Worm (Caenorhabditis elegans) whole organism, L4 larva: ENCODE measurements around the gene F20D12.7.

Source experiments
- D1046.2 ChIP-seq: fragments of 200-800 bp; sonication (Bioruptor generic); IDR thresholded peaks from 2 replicates; pipeline ENCODE4 v1.3.6; 2022; ENCODE audit warnings: missing genetic modification characterization, missing compliant biosample characterization
- F37D6.2 ChIP-seq: sonication (generic microtip); optimal IDR thresholded peaks from 2 replicates; lab custom pipeline; 2016; ENCODE audit warnings: mild to moderate bottlenecking, missing genetic modification characterization, missing compliant biosample characterization
- F49E8.2 ChIP-seq: sonication (generic microtip); optimal IDR thresholded peaks from 2 replicates; lab custom pipeline; 2016; ENCODE audit warnings: missing compliant biosample characterization, mild to moderate bottlenecking, missing genetic modification characterization, borderline replicate concordance
- R02D3.7 ChIP-seq: fragments of 150-350 bp; sonication (generic microtip); optimal IDR thresholded peaks from 3 replicates; lab custom pipeline; 2014; ENCODE audit warnings: missing biosample characterization, missing genetic modification characterization
- T20F7.1 ChIP-seq: fragments of 200-800 bp; sonication (Bioruptor generic); optimal IDR thresholded peaks from 2 replicates; lab custom pipeline; 2018; ENCODE audit warnings: mild to moderate bottlenecking, missing genetic modification characterization, missing compliant biosample characterization
- Y105C5A.15 ChIP-seq: fragments of 200-800 bp; sonication (Bioruptor generic); IDR thresholded peaks from 2 replicates; pipeline ENCODE4 v1.3.6; 2022; ENCODE audit warnings: missing genetic modification characterization, missing compliant biosample characterization
- Y75B8A.6 ChIP-seq: fragments of 200-800 bp; sonication (Bioruptor generic); IDR thresholded peaks from 2 replicates; pipeline ENCODE4 v1.3.6; 2022; ENCODE audit warnings: missing genetic modification reagents, missing genetic modification characterization, missing compliant biosample characterization
- aly-2 ChIP-seq: sonication (generic microtip); optimal IDR thresholded peaks from 2 replicates; lab custom pipeline; 2018; ENCODE audit warnings: missing biosample characterization, missing genetic modification characterization
- arid-1 ChIP-seq: fragments of 200-800 bp; sonication (Bioruptor generic); conservative IDR thresholded peaks from 2 replicates; pipeline ENCODE4 v1.3.6; 2022; ENCODE audit warnings: missing genetic modification reagents, missing genetic modification characterization, missing compliant biosample characterization
- ceh-20 ChIP-seq: fragments of 200-800 bp; sonication (Bioruptor generic); IDR thresholded peaks from 2 replicates; pipeline ENCODE4 v1.3.6; 2022; ENCODE audit warnings: missing genetic modification reagents, missing genetic modification characterization, missing compliant biosample characterization
- cey-2 ChIP-seq: sonication (generic microtip); optimal IDR thresholded peaks from 3 replicates; lab custom pipeline; 2017; ENCODE audit warnings: missing genetic modification characterization, mild to moderate bottlenecking, missing compliant biosample characterization, antibody characterized with exemption, borderline replicate concordance; ENCODE audit not compliant: insufficient read depth
- ctbp-1 ChIP-seq: fragments of 200-800 bp; sonication (Bioruptor generic); IDR thresholded peaks from 2 replicates; pipeline ENCODE4 v1.3.6; 2022; ENCODE audit warnings: missing genetic modification reagents, missing genetic modification characterization, missing compliant biosample characterization
- daf-16 ChIP-seq, 3 experiments: sonication (generic microtip); optimal IDR thresholded peaks; 2 replicates each; lab custom pipeline; 2016 to 2017; ENCODE audit warnings: missing genetic modification characterization in 3 of 3, missing genetic modification reagents in 3 of 3, mild to moderate bottlenecking in 2 of 3, missing compliant biosample characterization in 2 of 3, missing biosample characterization in 1 of 3, moderate library complexity in 1 of 3
- daf-19 ChIP-seq: fragments of 200-800 bp; sonication (Bioruptor generic); conservative IDR thresholded peaks from 2 replicates; pipeline ENCODE4 v1.3.6; 2022; ENCODE audit warnings: missing genetic modification characterization, missing compliant biosample characterization
- dmd-6 ChIP-seq: fragments of 200-800 bp; sonication (Bioruptor generic); IDR thresholded peaks from 2 replicates; pipeline ENCODE4 v1.3.6; 2022; ENCODE audit warnings: missing genetic modification reagents, missing genetic modification characterization, missing compliant biosample characterization
- dmd-9 ChIP-seq: fragments of 200-800 bp; sonication (Bioruptor generic); IDR thresholded peaks from 2 replicates; pipeline ENCODE4 v1.3.6; 2022; ENCODE audit warnings: missing genetic modification reagents, missing genetic modification characterization, missing compliant biosample characterization
- dpl-1 ChIP-seq: fragments of 150-350 bp; optimal IDR thresholded peaks from 2 replicates; lab custom pipeline; 2014; ENCODE audit warnings: missing biosample characterization, missing genetic modification reagents, missing genetic modification characterization
- dve-1 ChIP-seq: sonication (generic microtip); optimal IDR thresholded peaks from 2 replicates; lab custom pipeline; 2017; ENCODE audit warnings: antibody characterized with exemption, mild to moderate bottlenecking, missing genetic modification characterization, missing compliant biosample characterization; ENCODE audit not compliant: insufficient read depth
- hif-1 ChIP-seq, 2 experiments: sonication (generic microtip); optimal IDR thresholded peaks; 2 replicates each; lab custom pipeline; 2016 to 2017; ENCODE audit warnings: missing compliant biosample characterization in 2 of 2, missing genetic modification characterization in 2 of 2, missing genetic modification reagents in 2 of 2, missing genotype in 2 of 2, mild to moderate bottlenecking in 1 of 2
- hlh-30 ChIP-seq: sonication (generic microtip); optimal IDR thresholded peaks from 2 replicates; lab custom pipeline; 2017; ENCODE audit warnings: antibody characterized with exemption, mild to moderate bottlenecking, missing genetic modification characterization, missing compliant biosample characterization; ENCODE audit not compliant: insufficient read depth
- lin-1 ChIP-seq: fragments of 200-800 bp; sonication (Bioruptor generic); IDR thresholded peaks from 2 replicates; pipeline ENCODE4 v1.3.6; 2022; ENCODE audit warnings: missing genetic modification reagents, missing genetic modification characterization, missing compliant biosample characterization
- lin-13 ChIP-seq: fragments of 150-350 bp; optimal IDR thresholded peaks from 2 replicates; lab custom pipeline; 2014; ENCODE audit warnings: missing biosample characterization, missing genetic modification reagents, missing genetic modification characterization
- lin-29 ChIP-seq: fragments of 200-800 bp; sonication (Bioruptor generic); IDR thresholded peaks from 2 replicates; pipeline ENCODE4 v1.3.6; 2022; ENCODE audit warnings: missing genetic modification reagents, missing genetic modification characterization, missing compliant biosample characterization
- lin-38 ChIP-seq: fragments of 200-800 bp; sonication (Bioruptor generic); IDR thresholded peaks from 2 replicates; pipeline ENCODE4 v1.3.6; 2022; ENCODE audit warnings: missing genetic modification reagents, missing genetic modification characterization, missing compliant biosample characterization
- lir-3 ChIP-seq: sonication (generic microtip); optimal IDR thresholded peaks from 2 replicates; lab custom pipeline; 2016; ENCODE audit warnings: mild to moderate bottlenecking, missing genetic modification characterization, missing compliant biosample characterization
- mdl-1 ChIP-seq, 2 experiments: fragments of 150-350 bp in 1 of 2; sonication (generic microtip) in 1 of 2; optimal IDR thresholded peaks; 2 replicates each; lab custom pipeline; 2014 to 2017; ENCODE audit warnings: missing biosample characterization in 2 of 2, missing genetic modification characterization in 2 of 2
- mes-2 ChIP-seq: sonication (generic microtip); optimal IDR thresholded peaks from 2 replicates; lab custom pipeline; 2016; ENCODE audit warnings: missing genotype, mild to moderate bottlenecking, missing genetic modification characterization, missing compliant biosample characterization; ENCODE audit not compliant: poor library complexity, severe bottlenecking
- mxl-2 ChIP-seq: fragments of 200-800 bp; sonication (Bioruptor generic); conservative IDR thresholded peaks from 2 replicates; pipeline ENCODE4 v1.3.6; 2022; ENCODE audit warnings: missing genetic modification reagents, missing genetic modification characterization, missing compliant biosample characterization
- mxl-3 ChIP-seq: fragments of 200-800 bp; sonication (Bioruptor generic); optimal IDR thresholded peaks from 2 replicates; lab custom pipeline; 2018; ENCODE audit warnings: mild to moderate bottlenecking, missing genetic modification characterization, missing compliant biosample characterization
- nhr-102 ChIP-seq: sonication (generic microtip); optimal IDR thresholded peaks from 2 replicates; lab custom pipeline; 2016; ENCODE audit warnings: mild to moderate bottlenecking, missing genetic modification characterization, moderate library complexity, missing compliant biosample characterization
- nhr-11 ChIP-seq: fragments of 150-350 bp; optimal IDR thresholded peaks from 2 replicates; lab custom pipeline; 2014; ENCODE audit warnings: missing biosample characterization, missing genetic modification characterization
- nhr-28 ChIP-seq: fragments of 150-350 bp; optimal IDR thresholded peaks from 2 replicates; lab custom pipeline; 2014; ENCODE audit warnings: missing biosample characterization, missing genetic modification characterization
- nhr-48 ChIP-seq: sonication (generic microtip); optimal IDR thresholded peaks from 2 replicates; lab custom pipeline; 2016; ENCODE audit warnings: mild to moderate bottlenecking, missing genetic modification characterization, missing compliant biosample characterization
- nhr-6 ChIP-seq: fragments of 150-350 bp; optimal IDR thresholded peaks from 2 replicates; lab custom pipeline; 2014; ENCODE audit warnings: missing biosample characterization, missing genetic modification characterization
- nhr-77 ChIP-seq: fragments of 150-350 bp; optimal IDR thresholded peaks from 2 replicates; lab custom pipeline; 2014; ENCODE audit warnings: missing biosample characterization, missing genetic modification characterization
- pha-4 ChIP-seq, 2 experiments: fragments of 150-350 bp in 1 of 2; fragments of 200-800 bp in 1 of 2; sonication (Bioruptor generic) in 1 of 2; IDR thresholded peaks in 1 of 2; optimal IDR thresholded peaks in 1 of 2; 2 replicates each; pipeline versions ENCODE4 v1.3.6 to Lab custom; 2014 to 2022; ENCODE audit warnings: missing genetic modification characterization in 2 of 2, missing genetic modification reagents in 2 of 2, missing biosample characterization in 1 of 2, missing compliant biosample characterization in 1 of 2
- php-3 ChIP-seq: fragments of 200-800 bp; sonication (Bioruptor generic); IDR thresholded peaks from 2 replicates; pipeline ENCODE4 v1.3.6; 2022; ENCODE audit warnings: missing genetic modification reagents, missing genetic modification characterization, missing compliant biosample characterization
- rbr-2 ChIP-seq: sonication (generic microtip); optimal IDR thresholded peaks from 2 replicates; lab custom pipeline; 2016; ENCODE audit warnings: missing genotype, missing genetic modification characterization, missing compliant biosample characterization
- sdz-12 ChIP-seq: fragments of 200-800 bp; sonication (Bioruptor generic); optimal IDR thresholded peaks from 2 replicates; lab custom pipeline; 2018; ENCODE audit warnings: mild to moderate bottlenecking, missing genetic modification characterization, missing compliant biosample characterization
- skn-1 ChIP-seq: fragments of 150-350 bp; optimal IDR thresholded peaks from 2 replicates; lab custom pipeline; 2014; ENCODE audit warnings: missing biosample characterization, missing genetic modification characterization
- snpc-4 ChIP-seq: fragments of 150-350 bp; optimal IDR thresholded peaks from 2 replicates; lab custom pipeline; 2014; ENCODE audit warnings: missing biosample characterization, missing genetic modification characterization
- spr-1 ChIP-seq: sonication (generic microtip); optimal IDR thresholded peaks from 2 replicates; lab custom pipeline; 2016; ENCODE audit warnings: mild to moderate bottlenecking, missing genetic modification characterization, missing compliant biosample characterization
- spr-3 ChIP-seq: fragments of 200-800 bp; sonication (Bioruptor generic); optimal IDR thresholded peaks from 2 replicates; lab custom pipeline; 2018; ENCODE audit warnings: mild to moderate bottlenecking, missing genetic modification characterization, missing compliant biosample characterization
- tra-1 ChIP-seq: fragments of 200-800 bp; sonication (Bioruptor generic); IDR thresholded peaks from 2 replicates; pipeline ENCODE4 v1.3.6; 2022; ENCODE audit warnings: missing genetic modification reagents, missing genetic modification characterization, missing compliant biosample characterization
- unc-130 ChIP-seq: sonication (generic microtip); optimal IDR thresholded peaks from 2 replicates; lab custom pipeline; 2016; ENCODE audit warnings: missing genetic modification reagents, missing genetic modification characterization, missing compliant biosample characterization
- zfp-2 ChIP-seq: sonication (generic microtip); optimal IDR thresholded peaks from 2 replicates; lab custom pipeline; 2016; ENCODE audit warnings: mild to moderate bottlenecking, missing genetic modification characterization, missing compliant biosample characterization
- zfp-3 ChIP-seq: fragments of 200-800 bp; sonication (Bioruptor generic); conservative IDR thresholded peaks from 2 replicates; pipeline ENCODE4 v1.3.6; 2022; ENCODE audit warnings: missing genetic modification reagents, missing genetic modification characterization, missing compliant biosample characterization

F20D12.7 gene

DNA sequence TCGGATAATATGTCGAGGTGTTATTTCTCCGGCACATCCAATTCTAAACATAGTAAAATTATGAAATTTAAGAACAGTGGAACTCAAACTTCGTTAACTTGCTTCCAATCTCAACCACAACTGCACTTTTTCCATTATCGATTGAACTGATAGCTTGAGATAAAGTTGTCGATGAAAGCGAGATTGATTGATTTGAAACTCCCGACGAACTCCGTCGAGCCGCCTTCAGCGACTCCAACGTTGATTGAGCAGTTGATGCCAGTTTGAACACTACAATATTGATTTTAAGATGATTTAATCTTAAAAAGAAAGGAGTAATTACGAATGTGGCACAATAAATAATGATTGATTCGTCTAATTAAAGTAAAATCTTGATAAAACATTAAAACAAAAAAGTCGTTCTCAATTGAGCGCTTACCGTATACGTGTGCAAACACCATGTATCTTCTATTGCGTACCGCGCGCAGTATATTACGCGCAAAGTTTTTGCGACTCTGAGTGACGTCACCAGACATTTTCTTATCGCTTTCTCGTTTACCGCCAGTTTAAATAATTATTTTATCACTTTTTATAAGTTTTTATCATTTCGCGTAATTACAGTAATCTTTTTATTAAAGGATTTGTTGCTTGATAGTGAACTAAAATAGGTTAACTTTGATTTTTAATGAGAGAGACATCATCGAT, 36.4 kb downstream of the F20D12.7 start, which contains the start of gene arp-11:
TSS of gene arp-11 (minus strand) at position 51 of the 684 bp plus-strand sequence.
- peak; percentile 69; the same call in 1 of the 2 replicates for TF ChIP-seq arid-1 (GFP tag; lab: Robert Waterston, UW)
- TF ChIP-seq D1046.2: no peak
- TF ChIP-seq php-3 (GFP tag; lab: Robert Waterston, UW): 0 out of 2 replicates have a peak, but pooled peaks have one; percentile 53
- TF ChIP-seq unc-130 (GFP tag; lab: Kevin White, UChicago): no peak
- TF ChIP-seq lin-29 (GFP tag; lab: Robert Waterston, UW): no peak
- peak; percentile 62 for TF ChIP-seq rbr-2
- TF ChIP-seq dpl-1: peak; percentile 77
- 0 out of 2 replicates have a peak, but pooled peaks have one; percentile 29 for TF ChIP-seq ceh-20 (GFP tag; lab: Robert Waterston, UW)
- TF ChIP-seq Y75B8A.6 (GFP tag; lab: Robert Waterston, UW): no peak
- peak; percentile 67 for TF ChIP-seq T20F7.1 (GFP tag; lab: Kevin White, UChicago)
- no peak for TF ChIP-seq daf-19 (GFP tag; lab: Robert Waterston, UW)
- TF ChIP-seq pha-4 (GFP tag; IDR thresholded peaks at IDR 0.05; lab: Robert Waterston, UW): peak; percentile 46
- peak; percentile 78 for TF ChIP-seq pha-4 (tag; optimal IDR thresholded peaks at IDR 0.05; lab: Kevin White, UChicago)
- TF ChIP-seq lin-13 (GFP tag; lab: Kevin White, UChicago): peak; percentile 21
- no peak for TF ChIP-seq cey-2 (tag; lab: Kevin White, UChicago)
- TF ChIP-seq dve-1: peak; percentile 96
- 0 out of 2 replicates have a peak, but pooled peaks have one; percentile 43 for TF ChIP-seq zfp-3 (GFP tag; lab: Robert Waterston, UW)
- no peak for TF ChIP-seq snpc-4 (tag; lab: Kevin White, UChicago)
- peak; percentile 19 for TF ChIP-seq nhr-11 (tag; lab: Kevin White, UChicago)
- TF ChIP-seq skn-1: no peak
- TF ChIP-seq spr-1 (tag; lab: Kevin White, UChicago): no peak
- TF ChIP-seq dmd-6: peak; percentile 73
- TF ChIP-seq mdl-1 (tag; optimal IDR thresholded peaks at IDR 0.05; lab: Kevin White, UChicago): peak in 1 of 2 experiments; percentile 6
- TF ChIP-seq nhr-28 (tag; lab: Kevin White, UChicago): peak; percentile 65
- no peak for TF ChIP-seq mxl-2
- TF ChIP-seq aly-2 (tag; lab: Kevin White, UChicago): no peak
- TF ChIP-seq R02D3.7 (tag; lab: Kevin White, UChicago): no peak
- peak in 1 of 2 experiments; percentile 27 for TF ChIP-seq hif-1 (tag; optimal IDR thresholded peaks at IDR 0.05; lab: Kevin White, UChicago)
- TF ChIP-seq F37D6.2 (tag; lab: Kevin White, UChicago): no peak
- TF ChIP-seq nhr-102 (tag; lab: Kevin White, UChicago): no peak
- TF ChIP-seq lin-38: peak; percentile 60
- TF ChIP-seq nhr-77 (tag; lab: Kevin White, UChicago): peak; percentile 67
- TF ChIP-seq nhr-48: peak; percentile 25
- no peak for TF ChIP-seq ctbp-1 (GFP tag; lab: Robert Waterston, UW)
- TF ChIP-seq dmd-9 (GFP tag; lab: Robert Waterston, UW): no peak
- peak; percentile 62 for TF ChIP-seq nhr-6
- TF ChIP-seq mes-2: peak; percentile 80
- TF ChIP-seq Y105C5A.15 (GFP tag; lab: Robert Waterston, UW): no peak
- TF ChIP-seq lir-3 (tag; lab: Kevin White, UChicago): no peak
- TF ChIP-seq hlh-30 (tag; lab: Kevin White, UChicago): peak; percentile 79
- no peak for TF ChIP-seq spr-3 (GFP tag; lab: Kevin White, UChicago)
- no peak for TF ChIP-seq mxl-3 (GFP tag; lab: Kevin White, UChicago)
- 0 out of 2 replicates have a peak, but pooled peaks have one; percentile 25 for TF ChIP-seq tra-1 (GFP tag; lab: Robert Waterston, UW)
- 0 out of 2 replicates have a peak, but pooled peaks have one; percentile 33 for TF ChIP-seq lin-1
- peak in 1 of 2 experiments; percentile 5 for TF ChIP-seq daf-16 (GFP tag; optimal IDR thresholded peaks at IDR 0.05; lab: Kevin White, UChicago)
- TF ChIP-seq daf-16 (tag; optimal IDR thresholded peaks at IDR 0.05; lab: Kevin White, UChicago): peak; percentile 77
- TF ChIP-seq zfp-2 (tag; lab: Kevin White, UChicago): no peak
- TF ChIP-seq F49E8.2 (tag; lab: Kevin White, UChicago): no peak
- no peak for TF ChIP-seq sdz-12 (GFP tag; lab: Kevin White, UChicago)
